Fruit fly (Drosophila melanogaster): ENCODE measurements around the gene CG1503.

CG1503 gene

DNA sequence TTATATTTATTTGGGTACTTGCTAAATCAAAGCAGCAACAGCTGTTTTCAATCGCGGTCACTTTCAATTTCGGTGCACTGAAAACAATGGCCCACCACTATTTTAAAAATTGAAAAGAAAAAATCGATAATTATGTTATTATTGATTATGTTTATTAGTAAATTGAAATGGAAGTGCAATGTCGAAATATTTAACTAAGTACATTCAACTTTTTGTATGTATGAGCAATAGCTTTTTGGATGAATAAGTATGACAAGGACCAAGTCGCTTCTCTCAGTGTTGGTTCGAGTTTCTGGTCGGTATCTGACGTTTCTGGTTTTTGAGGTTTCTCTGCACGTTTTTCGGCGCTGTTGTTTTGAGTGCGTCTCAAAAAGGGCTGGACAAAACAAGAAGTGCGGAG is 18.0 kb upstream of the CG1503 start (continued):
- peak; percentile 80 for TF ChIP-seq OdsH (GFP tag; optimal IDR thresholded peaks at IDR 0.05)
- TF ChIP-seq br (GFP tag; optimal IDR thresholded peaks at IDR 0.05): peak; percentile 74
- peak in 1 of 2 experiments; percentile 87 for TF ChIP-seq foxo (GFP tag; optimal IDR thresholded peaks at IDR 0.05)
- peak; percentile 65 for TF ChIP-seq sv (GFP tag; optimal IDR thresholded peaks at IDR 0.05)
- peak; percentile 46 for TF ChIP-seq brk (GFP tag; optimal IDR thresholded peaks at IDR 0.05)
- no peak for TF ChIP-seq N (GFP tag; optimal IDR thresholded peaks at IDR 0.05)
- TF ChIP-seq CrebA (GFP tag; optimal IDR thresholded peaks at IDR 0.05; ENCODE audit: borderline replicate concordance): no peak
- peak; percentile 57 for TF ChIP-seq CG9705 (GFP tag; optimal IDR thresholded peaks at IDR 0.05)
- peak; percentile 87 for TF ChIP-seq h (GFP tag; optimal IDR thresholded peaks at IDR 0.05)

dm6 chrX:21123499-21123898 is 17.3 kb upstream of the CG1503 start, which contains the start of gene ldd:
ldd (plus strand) TSS chrX:21123634.
- no peak for TF ChIP-seq Abd-B (GFP tag; optimal IDR thresholded peaks at IDR 0.05)
- TF ChIP-seq Sp1 (GFP tag; optimal IDR thresholded peaks at IDR 0.05): no peak
- no peak for TF ChIP-seq ey (GFP tag; optimal IDR thresholded peaks at IDR 0.05)
- no peak for TF ChIP-seq sv (GFP tag; optimal IDR thresholded peaks at IDR 0.05)
- no peak for TF ChIP-seq Hr83 (GFP tag; optimal IDR thresholded peaks at IDR 0.05; ENCODE audit: poor library complexity, severe bottlenecking)
- TF ChIP-seq pan (optimal IDR thresholded peaks at IDR 0.05): no peak
- TF ChIP-seq CrebA (GFP tag; optimal IDR thresholded peaks at IDR 0.05; ENCODE audit: borderline replicate concordance): no peak
- no peak for TF ChIP-seq Rel (GFP tag; optimal IDR thresholded peaks at IDR 0.05)
- no peak for TF ChIP-seq Rel (tag; optimal IDR thresholded peaks at IDR 0.05)
- no peak for TF ChIP-seq dmrt93B (GFP tag; optimal IDR thresholded peaks at IDR 0.05)
- no peak for TF ChIP-seq usp (GFP tag; optimal IDR thresholded peaks at IDR 0.05)
- TF ChIP-seq fru (GFP tag; optimal IDR thresholded peaks at IDR 0.05): no peak
- TF ChIP-seq Myc (optimal IDR thresholded peaks at IDR 0.05): no peak
- TF ChIP-seq HLH106 (tag; optimal IDR thresholded peaks at IDR 0.05): no peak
- TF ChIP-seq Dif (GFP tag; optimal IDR thresholded peaks at IDR 0.05; ENCODE audit: partially characterized antibody): no peak
- no peak for TF ChIP-seq CG32264 (GFP tag; optimal IDR thresholded peaks at IDR 0.05)
- no peak for TF ChIP-seq psq (GFP tag; optimal IDR thresholded peaks at IDR 0.05)

dm6 chrX:21116864-21117464 is 10.8 kb upstream of the CG1503 start, which contains the start of the genes unc and CG15445:
unc (minus strand) TSS chrX:21116914.
CG15445 (plus strand) TSS chrX:21117159.
- TF ChIP-seq h (GFP tag; optimal IDR thresholded peaks at IDR 0.05): peak; percentile 20
- TF ChIP-seq jim (GFP tag; optimal IDR thresholded peaks at IDR 0.05): peak; percentile 70
- TF ChIP-seq fru (GFP tag; optimal IDR thresholded peaks at IDR 0.05): peak; percentile 5
- TF ChIP-seq Dif (GFP tag; optimal IDR thresholded peaks at IDR 0.05; ENCODE audit: partially characterized antibody): peak; percentile 89
- TF ChIP-seq foxo (GFP tag; optimal IDR thresholded peaks at IDR 0.05): no peak
- peak; percentile 17 for TF ChIP-seq HLH106 (tag; optimal IDR thresholded peaks at IDR 0.05)
- no peak for TF ChIP-seq lola (GFP tag; optimal IDR thresholded peaks at IDR 0.05)
- TF ChIP-seq Myc (optimal IDR thresholded peaks at IDR 0.05): peak; percentile 22
- no peak for TF ChIP-seq GATAd (GFP tag; optimal IDR thresholded peaks at IDR 0.05)
- TF ChIP-seq usp (GFP tag; optimal IDR thresholded peaks at IDR 0.05): no peak
- no peak for TF ChIP-seq Rel (GFP tag; optimal IDR thresholded peaks at IDR 0.05)
- peak; percentile 93 for TF ChIP-seq Rel (tag; optimal IDR thresholded peaks at IDR 0.05)
- peak in 1 of 2 experiments; percentile 59 for TF ChIP-seq dl (GFP tag; optimal IDR thresholded peaks at IDR 0.05; ENCODE audit: insufficient read depth in 1 of 2, partially characterized antibody in 2 of 2)
- no peak for TF ChIP-seq Dfd (GFP tag; optimal IDR thresholded peaks at IDR 0.05)
- TF ChIP-seq dsf (GFP tag; optimal IDR thresholded peaks at IDR 0.05; ENCODE audit: borderline replicate concordance): no peak
- TF ChIP-seq rgr (GFP tag; optimal IDR thresholded peaks at IDR 0.05): no peak
- peak; percentile 66 for TF ChIP-seq Vsx2 (GFP tag; optimal IDR thresholded peaks at IDR 0.05; ENCODE audit: partially characterized antibody)

dm6 chrX:21102106-21102505 is 4.1 kb downstream of the CG1503 start, which contains the start of gene CG15446:
CG15446 (minus strand) TSS chrX:21102206.
- TF ChIP-seq lola (GFP tag; optimal IDR thresholded peaks at IDR 0.05): no peak
- TF ChIP-seq psq (GFP tag; optimal IDR thresholded peaks at IDR 0.05): no peak
- TF ChIP-seq jim (GFP tag; optimal IDR thresholded peaks at IDR 0.05): no peak
- TF ChIP-seq Dfd (GFP tag; optimal IDR thresholded peaks at IDR 0.05): no peak
- no peak for TF ChIP-seq Myc (optimal IDR thresholded peaks at IDR 0.05)
- no peak for TF ChIP-seq h (GFP tag; optimal IDR thresholded peaks at IDR 0.05)
- TF ChIP-seq ey (GFP tag; optimal IDR thresholded peaks at IDR 0.05): no peak
